Fruit fly (Drosophila melanogaster): ENCODE measurements around the gene VhaAC39-2.

The VhaAC39-2 gene

DNA sequence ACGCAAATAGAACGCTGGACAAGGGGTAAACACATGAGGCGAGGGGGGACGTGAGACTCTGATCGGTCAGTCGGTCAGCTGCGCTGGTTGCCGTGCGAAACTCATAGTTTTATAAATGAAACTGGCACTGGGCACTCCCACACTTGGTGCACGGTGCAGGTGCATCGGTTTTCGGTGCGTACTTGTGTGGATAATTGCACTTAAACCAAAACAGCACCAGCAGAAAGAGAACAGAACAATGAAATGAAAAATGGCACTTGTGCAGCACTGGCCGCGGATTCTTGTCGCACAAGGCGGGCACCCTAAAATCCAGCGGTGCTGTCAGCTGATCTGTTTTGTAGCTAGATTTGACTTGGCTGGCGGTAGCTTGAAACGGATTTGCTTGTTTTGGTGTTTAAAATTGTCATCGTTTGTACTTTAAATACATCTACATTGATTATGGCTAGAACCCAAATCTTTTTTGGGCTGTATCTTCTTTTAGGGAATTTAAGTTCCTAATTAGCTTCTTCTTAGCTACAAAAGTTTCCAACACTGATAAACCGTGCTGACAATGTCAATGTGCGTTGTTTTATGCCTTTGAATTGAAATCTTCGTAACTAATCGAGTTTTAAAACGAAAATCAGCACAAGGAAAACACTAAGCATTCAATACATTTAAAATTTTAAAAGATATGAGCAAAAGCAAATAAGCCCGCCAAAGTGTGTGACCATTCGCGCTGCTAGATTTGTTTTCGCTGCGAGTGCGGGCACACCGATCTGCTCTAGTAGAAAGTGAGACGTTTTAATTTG, 41.2 kb downstream of the VhaAC39-2 start, which contains the start of the genes Rassf and CenB1A (continued):
- TF ChIP-seq dmrt99B (tag; optimal IDR thresholded peaks at IDR 0.05) (no peak), CoRest (tag; optimal IDR thresholded peaks at IDR 0.05) (peak; percentile 61), Ada2b (GFP tag; IDR thresholded peaks at IDR 0.05) (peak; percentile 17; the same call in 1 of the 2 replicates), Bdp1 (GFP tag; optimal IDR thresholded peaks at IDR 0.05) (peak; percentile 37), Xbp1 (GFP tag; optimal IDR thresholded peaks at IDR 0.05) (peak; percentile 59), CG16863 (GFP tag; optimal IDR thresholded peaks at IDR 0.05) (peak; percentile 35), fd3F (GFP tag; optimal IDR thresholded peaks at IDR 0.05) (no peak), repo (GFP tag; optimal IDR thresholded peaks at IDR 0.05) (peak; percentile 15), Xrp1 (GFP tag; IDR thresholded peaks at IDR 0.05) (peak; percentile 41), tx (GFP tag; optimal IDR thresholded peaks at IDR 0.05) (no peak), Dbx (GFP tag; IDR thresholded peaks at IDR 0.05) (0 out of 3 replicates have a peak, but pooled peaks have one; percentile 47), CG7745 (tag; optimal IDR thresholded peaks at IDR 0.05) (no peak), vfl (GFP tag; optimal IDR thresholded peaks at IDR 0.05) (no peak), bowl (GFP tag; IDR thresholded peaks at IDR 0.05) (no peak), ci (GFP tag; IDR thresholded peaks at IDR 0.05) (no peak), CG9817 (tag; optimal IDR thresholded peaks at IDR 0.05) (peak; percentile 65), ranshi (GFP tag; IDR thresholded peaks at IDR 0.05) (peak; percentile 88), Dek (tag; optimal IDR thresholded peaks at IDR 0.05) (peak; percentile 33), Optix (GFP tag; IDR thresholded peaks at IDR 0.05) (no peak), CG5180 (GFP tag; optimal IDR thresholded peaks at IDR 0.05) (no peak), usp (GFP tag; optimal IDR thresholded peaks at IDR 0.05) (no peak), tio (GFP tag; optimal IDR thresholded peaks at IDR 0.05) (no peak), dm (GFP tag; optimal IDR thresholded peaks at IDR 0.05) (peak; percentile 11), Dll (GFP tag; IDR thresholded peaks at IDR 0.05; ENCODE audit: partially characterized antibody) (peak; percentile 51; the same call in 1 of the 4 replicates), Abd-B (GFP tag; optimal IDR thresholded peaks at IDR 0.05) (peak; percentile 18), Sry-δ (GFP tag; optimal IDR thresholded peaks at IDR 0.05) (peak; percentile 48), ab (GFP tag; optimal IDR thresholded peaks at IDR 0.05) (no peak), stwl (tag; optimal IDR thresholded peaks at IDR 0.05) (peak; percentile 87), D19B (GFP tag; optimal IDR thresholded peaks at IDR 0.05) (no peak), NK7.1 (GFP tag; optimal IDR thresholded peaks at IDR 0.05) (no peak), Ets65A (GFP tag) (peak; percentile 98), CG8290 (GFP tag; optimal IDR thresholded peaks at IDR 0.05) (no peak), CG8290 (tag; optimal IDR thresholded peaks at IDR 0.05) (peak in 1 of 2 experiments; percentile 16), CkIIα-i1 (GFP tag; IDR thresholded peaks at IDR 0.05) (no peak), nmo (GFP tag; optimal IDR thresholded peaks at IDR 0.05) (peak; percentile 51), CG17385 (GFP tag; optimal IDR thresholded peaks at IDR 0.05) (peak; percentile 64), ase (GFP tag; IDR thresholded peaks at IDR 0.05) (0 out of 3 replicates have a peak, but pooled peaks have one; percentile 16), dimm (GFP tag; IDR thresholded peaks at IDR 0.05) (no peak), CG2202 (tag; optimal IDR thresholded peaks at IDR 0.05) (no peak), sc (optimal IDR thresholded peaks at IDR 0.05) (no peak), sc (GFP tag; optimal IDR thresholded peaks at IDR 0.05) (no peak), croc (GFP tag; conservative IDR thresholded peaks at IDR 0.05) (no peak), CG8765 (GFP tag; IDR thresholded peaks at IDR 0.05) (no peak), Dp (GFP tag; optimal IDR thresholded peaks at IDR 0.05) (peak; percentile 82), unc-4 (GFP tag; IDR thresholded peaks at IDR 0.05; ENCODE audit: partially characterized antibody) (peak; percentile 46), CG33557 (GFP tag; optimal IDR thresholded peaks at IDR 0.05) (peak; percentile 11), CG7928 (GFP tag; optimal IDR thresholded peaks at IDR 0.05) (no peak), CG32772 (GFP tag; IDR thresholded peaks at IDR 0.05) (no peak), dan (GFP tag; IDR thresholded peaks at IDR 0.05) (no peak), NC2β (GFP tag; optimal IDR thresholded peaks at IDR 0.05) (no peak), phol (tag; optimal IDR thresholded peaks at IDR 0.05) (peak; percentile 60)

All from whole organism, embryonic.